Fruit fly (Drosophila melanogaster) whole organism, embryonic: Measurements from ENCODE around the gene CG7550.
A peak's percentile ranks its signal among the peaks of the same experiment; 100 is the strongest.

Experiments
- Asciz ChIP-seq: fragments of 200-800 bp; sonication (Bioruptor generic); optimal IDR thresholded peaks from 2 replicates; lab custom pipeline; 2017; ENCODE audit warnings: missing biosample characterization, mild to moderate bottlenecking, missing genetic modification characterization, missing genetic modification reagents
- Atf-2 ChIP-seq: fragments of 200-800 bp; sonication (Bioruptor generic); optimal IDR thresholded peaks from 2 replicates; lab custom pipeline; 2016; ENCODE audit warnings: missing biosample characterization, missing genetic modification characterization
- CG1233 ChIP-seq: fragments of 200-800 bp; sonication (Bioruptor generic); optimal IDR thresholded peaks from 4 replicates; lab custom pipeline; 2018; ENCODE audit warnings: missing biosample characterization, mild to moderate bottlenecking, missing genetic modification characterization
- CG13424 ChIP-seq: fragments of 200-800 bp; sonication (Bioruptor generic); optimal IDR thresholded peaks from 2 replicates; lab custom pipeline; 2019; ENCODE audit warnings: missing biosample characterization, mild to moderate bottlenecking, missing genetic modification characterization, moderate library complexity
- CG14667 ChIP-seq: fragments of 200-800 bp; sonication (Bioruptor generic); IDR thresholded peaks from 2 replicates; pipeline ENCODE4 v1.3.6; 2022; ENCODE audit warnings: missing biosample characterization, missing genetic modification characterization
- CG15601 ChIP-seq: fragments of 200-800 bp; sonication (Bioruptor generic); optimal IDR thresholded peaks from 3 replicates; lab custom pipeline; 2019; ENCODE audit warnings: missing biosample characterization, mild to moderate bottlenecking, missing genetic modification characterization, moderate library complexity
- CG17568 ChIP-seq: fragments of 200-800 bp; sonication (Bioruptor generic); optimal IDR thresholded peaks from 2 replicates; lab custom pipeline; 2018; ENCODE audit warnings: missing biosample characterization, mild to moderate bottlenecking, missing genetic modification characterization, moderate library complexity
- CG18764 ChIP-seq: fragments of 200-800 bp; sonication (Bioruptor generic); optimal IDR thresholded peaks from 3 replicates; lab custom pipeline; 2016; ENCODE audit warnings: missing biosample characterization, missing genetic modification characterization
- CG2678 ChIP-seq: fragments of 200-800 bp; sonication (Bioruptor generic); optimal IDR thresholded peaks from 3 replicates; lab custom pipeline; 2019; ENCODE audit warnings: missing biosample characterization, mild to moderate bottlenecking, missing genetic modification characterization, moderate library complexity
- CG2712 ChIP-seq: fragments of 200-800 bp; optimal IDR thresholded peaks from 3 replicates; lab custom pipeline; 2019; ENCODE audit warnings: missing biosample characterization, mild to moderate bottlenecking, missing genetic modification characterization, moderate library complexity
- CG31441 ChIP-seq: fragments of 200-800 bp; sonication (Bioruptor generic); IDR thresholded peaks from 2 replicates; pipeline ENCODE4 v1.3.6; 2022; ENCODE audit warnings: missing biosample characterization, missing genetic modification characterization
- CG3726 ChIP-seq: fragments of 200-800 bp; sonication (Bioruptor generic); IDR thresholded peaks from 3 replicates; pipeline ENCODE4, ENCODE4 v1.3.6; 2022; ENCODE audit warnings: missing biosample characterization, missing genetic modification characterization
- CG4282 ChIP-seq: fragments of 200-800 bp; sonication (Bioruptor generic); optimal IDR thresholded peaks from 2 replicates; lab custom pipeline; 2016; ENCODE audit warnings: missing biosample characterization, missing genetic modification characterization
- CG6175 ChIP-seq: fragments of 200-800 bp; sonication (Bioruptor generic); IDR thresholded peaks from 3 replicates; pipeline ENCODE4 v1.3.6; 2022; ENCODE audit warnings: missing biosample characterization, missing genetic modification characterization
- CG7357 ChIP-seq: fragments of 200-800 bp; sonication (Bioruptor generic); IDR thresholded peaks from 3 replicates; pipeline ENCODE4 v1.3.6; 2022; ENCODE audit warnings: missing biosample characterization, missing genetic modification characterization
- CG7987 ChIP-seq: fragments of 200-800 bp; sonication (Bioruptor generic); optimal IDR thresholded peaks from 2 replicates; lab custom pipeline; 2018; ENCODE audit warnings: missing biosample characterization, mild to moderate bottlenecking, missing genetic modification characterization, moderate library complexity
- CG8290 ChIP-seq, 3 experiments: fragments of 200-800 bp; sonication (Bioruptor generic); optimal IDR thresholded peaks; 2 replicates each; lab custom pipeline; 2016 to 2019; ENCODE audit warnings: missing biosample characterization in 3 of 3, missing genetic modification characterization in 3 of 3, mild to moderate bottlenecking in 2 of 3, moderate library complexity in 1 of 3
- CoRest ChIP-seq: fragments of 200-800 bp; sonication (Bioruptor generic); optimal IDR thresholded peaks from 3 replicates; lab custom pipeline; 2018; ENCODE audit warnings: missing biosample characterization, mild to moderate bottlenecking, missing genetic modification characterization, moderate library complexity
- Dbx ChIP-seq: fragments of 200-800 bp; sonication (Bioruptor generic); IDR thresholded peaks from 3 replicates; pipeline ENCODE4 v1.3.6; 2022; ENCODE audit warnings: missing biosample characterization, missing genetic modification characterization
- Dfd ChIP-seq, 2 experiments: fragments of >200 bp; optimal IDR thresholded peaks; 2 replicates each; lab custom pipeline; 2017; ENCODE audit warnings: missing biosample characterization in 2 of 2, missing genetic modification characterization in 2 of 2
- Doc3 ChIP-seq: fragments of 200-800 bp; sonication (Bioruptor generic); IDR thresholded peaks from 3 replicates; pipeline ENCODE4 v1.3.6; 2022; ENCODE audit warnings: missing biosample characterization, missing genetic modification characterization; ENCODE audit not compliant: partially characterized antibody
- Dp ChIP-seq: fragments of 200-800 bp; sonication (Bioruptor generic); optimal IDR thresholded peaks from 2 replicates; lab custom pipeline; 2018; ENCODE audit warnings: missing biosample characterization, mild to moderate bottlenecking, missing genetic modification characterization, moderate library complexity
- E2f2 ChIP-seq: fragments of 200-800 bp; sonication (Bioruptor generic); IDR thresholded peaks from 2 replicates; pipeline ENCODE4 v1.3.6; 2022; ENCODE audit warnings: missing biosample characterization, missing genetic modification characterization
- ERR ChIP-seq: fragments of 200-800 bp; sonication (Bioruptor generic); optimal IDR thresholded peaks from 2 replicates; lab custom pipeline; 2016; ENCODE audit warnings: missing biosample characterization, missing genetic modification characterization
- Ets65A ChIP-seq: fragments of 200-800 bp; sonication (Bioruptor generic); peaks from one replicate; lab custom pipeline; 2016; ENCODE audit warnings: missing biosample characterization, missing genetic modification characterization
- Hsf ChIP-seq: fragments of 200-800 bp; sonication (Bioruptor generic); optimal IDR thresholded peaks from 3 replicates; lab custom pipeline; 2016; ENCODE audit warnings: missing biosample characterization, missing genetic modification characterization
- Kr ChIP-seq: fragments of 200-800 bp; sonication (Bioruptor generic); optimal IDR thresholded peaks from 2 replicates; lab custom pipeline; 2017; ENCODE audit warnings: missing biosample characterization, mild to moderate bottlenecking, missing genetic modification characterization
- Myb ChIP-seq: fragments of 200-800 bp; sonication (Bioruptor generic); optimal IDR thresholded peaks from 2 replicates; lab custom pipeline; 2016; ENCODE audit warnings: missing biosample characterization, missing genetic modification characterization
- NC2α ChIP-seq: fragments of 200-800 bp; sonication (Bioruptor generic); optimal IDR thresholded peaks from 2 replicates; lab custom pipeline; 2016; ENCODE audit warnings: missing biosample characterization, missing genetic modification characterization
- Nf-YA ChIP-seq: fragments of 200-800 bp; sonication (Bioruptor generic); IDR thresholded peaks from 2 replicates; pipeline ENCODE4 v1.3.6; 2022; ENCODE audit warnings: missing biosample characterization, missing genetic modification characterization
- Pdp1 ChIP-seq, 2 experiments: fragments of 200-800 bp; sonication (Bioruptor generic); optimal IDR thresholded peaks; 3 replicates each; lab custom pipeline; 2016; ENCODE audit warnings: missing biosample characterization in 2 of 2, missing genetic modification characterization in 2 of 2, mild to moderate bottlenecking in 1 of 2, moderate library complexity in 1 of 2
- Xrp1 ChIP-seq: fragments of 200-800 bp; sonication (Bioruptor generic); IDR thresholded peaks from 2 replicates; pipeline ENCODE4 v1.3.6; 2022; ENCODE audit warnings: missing biosample characterization, missing genetic modification characterization
- abd-A ChIP-seq: fragments of 200-800 bp; sonication (Bioruptor generic); optimal IDR thresholded peaks from 3 replicates; lab custom pipeline; 2019; ENCODE audit warnings: missing biosample characterization, mild to moderate bottlenecking, missing genetic modification characterization, moderate library complexity
- cad ChIP-seq: fragments of >200 bp; optimal IDR thresholded peaks from 2 replicates; lab custom pipeline; 2017; ENCODE audit warnings: missing biosample characterization, missing genetic modification characterization
- dati ChIP-seq: fragments of 200-800 bp; sonication (Bioruptor generic); IDR thresholded peaks from 2 replicates; pipeline ENCODE4 v1.3.6; 2022; ENCODE audit warnings: missing biosample characterization, missing genetic modification characterization
- dimm ChIP-seq: fragments of 200-800 bp; sonication (Bioruptor generic); IDR thresholded peaks from 2 replicates; pipeline ENCODE4 v1.3.6; 2022; ENCODE audit warnings: missing biosample characterization, missing genetic modification characterization
- emc ChIP-seq: fragments of 200-800 bp; sonication (Bioruptor generic); optimal IDR thresholded peaks from 2 replicates; lab custom pipeline; 2016; ENCODE audit warnings: missing biosample characterization, missing genetic modification characterization
- eve ChIP-seq, 2 experiments: fragments of >200 bp; optimal IDR thresholded peaks; 2 replicates each; lab custom pipeline; 2017; ENCODE audit warnings: missing biosample characterization in 2 of 2, missing genetic modification characterization in 2 of 2
- grau ChIP-seq: fragments of 200-800 bp; optimal IDR thresholded peaks from 3 replicates; lab custom pipeline; 2019; ENCODE audit warnings: missing biosample characterization, mild to moderate bottlenecking, missing genetic modification characterization, moderate library complexity
- h ChIP-seq: fragments of >200 bp; optimal IDR thresholded peaks from 2 replicates; lab custom pipeline; 2017
- ind ChIP-seq: fragments of 200-800 bp; sonication (Bioruptor generic); optimal IDR thresholded peaks from 3 replicates; lab custom pipeline; 2016; ENCODE audit warnings: missing biosample characterization, missing genetic modification characterization
- knrl ChIP-seq: fragments of 200-800 bp; sonication (Bioruptor generic); IDR thresholded peaks from 3 replicates; pipeline ENCODE4 v1.3.6; 2022; ENCODE audit warnings: missing biosample characterization, missing genetic modification characterization; ENCODE audit not compliant: partially characterized antibody
- lilli ChIP-seq: fragments of 200-800 bp; sonication (Bioruptor generic); optimal IDR thresholded peaks from 3 replicates; lab custom pipeline; 2016; ENCODE audit warnings: missing biosample characterization, missing genetic modification characterization
- lov ChIP-seq, 2 experiments: fragments of 200-800 bp in 1 of 2; fragments of >200 bp in 1 of 2; sonication (Bioruptor generic) in 1 of 2; IDR thresholded peaks in 1 of 2; optimal IDR thresholded peaks in 1 of 2; 2 replicates in 1 of 2; 3 replicates in 1 of 2; pipeline versions ENCODE4 v1.3.6 to Lab custom; 2017 to 2022; ENCODE audit warnings: missing biosample characterization in 1 of 2, missing genetic modification characterization in 1 of 2
- pb ChIP-seq: fragments of 200-800 bp; sonication (Bioruptor generic); optimal IDR thresholded peaks from 3 replicates; lab custom pipeline; 2016; ENCODE audit warnings: missing biosample characterization, missing genetic modification characterization
- phol ChIP-seq: fragments of 200-800 bp; sonication (Bioruptor generic); optimal IDR thresholded peaks from 3 replicates; lab custom pipeline; 2018; ENCODE audit warnings: missing biosample characterization, mild to moderate bottlenecking, missing genetic modification characterization, moderate library complexity
- pum ChIP-seq: fragments of 200-800 bp; sonication (Bioruptor generic); optimal IDR thresholded peaks from 2 replicates; lab custom pipeline; 2016; ENCODE audit warnings: missing biosample characterization, missing genetic modification characterization
- ro ChIP-seq: fragments of 200-800 bp; sonication (Bioruptor generic); IDR thresholded peaks from 2 replicates; pipeline ENCODE4 v1.3.6; 2022; ENCODE audit warnings: missing biosample characterization, missing genetic modification characterization
- schlank ChIP-seq: fragments of 200-800 bp; sonication (Bioruptor generic); optimal IDR thresholded peaks from 2 replicates; lab custom pipeline; 2018; ENCODE audit warnings: missing biosample characterization, mild to moderate bottlenecking, missing genetic modification characterization
- sr ChIP-seq: fragments of 200-800 bp; sonication (Bioruptor generic); IDR thresholded peaks from 3 replicates; pipeline ENCODE4 v1.3.6; 2022; ENCODE audit warnings: missing biosample characterization, missing genetic modification characterization
- tx ChIP-seq: fragments of 200-800 bp; sonication (Bioruptor generic); optimal IDR thresholded peaks from 2 replicates; lab custom pipeline; 2016; ENCODE audit warnings: missing biosample characterization, missing genetic modification characterization

Gene CG7550

DNA sequence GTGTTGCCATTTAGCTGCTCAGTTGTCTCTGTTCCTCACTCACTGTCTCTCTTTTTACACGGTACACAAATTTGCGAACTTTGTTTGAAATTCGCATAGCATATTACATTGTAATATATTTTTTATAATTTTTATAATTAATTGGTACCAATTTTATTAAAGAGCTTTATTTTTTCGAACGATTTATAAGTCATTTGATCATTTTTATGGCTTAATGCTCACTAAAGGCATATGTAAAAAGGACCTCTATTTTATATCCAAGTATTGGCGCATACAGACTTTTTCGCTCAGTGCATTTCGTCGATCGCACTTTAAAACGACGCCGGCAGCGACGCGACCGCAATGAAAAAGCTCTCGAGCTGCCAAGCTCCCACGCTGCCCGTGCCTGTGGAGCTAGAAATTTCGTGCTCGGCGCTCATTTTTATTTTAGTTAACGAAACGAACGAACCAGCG, 28.2 kb downstream of the CG7550 start (continued):
- peak; percentile 84 for TF ChIP-seq Asciz (GFP tag; lab: Kevin White, UChicago)
- no peak for TF ChIP-seq Kr
- peak; percentile 88 for TF ChIP-seq CG14667 (GFP tag; lab: Robert Waterston, UW)
- no peak for TF ChIP-seq eve (GFP tag; optimal IDR thresholded peaks at IDR 0.05; lab: Kevin White, UChicago)
- peak; percentile 98 for TF ChIP-seq CoRest (tag; lab: Kevin White, UChicago)
- peak; percentile 86 for TF ChIP-seq Nf-YA (GFP tag; lab: Robert Waterston, UW)
- peak; percentile 96 for TF ChIP-seq Ets65A (GFP tag; lab: Kevin White, UChicago)
- peak; percentile 72 for TF ChIP-seq tx (GFP tag; lab: Kevin White, UChicago)
- peak; percentile 61 for TF ChIP-seq CG8290 (GFP tag; optimal IDR thresholded peaks at IDR 0.05; lab: Kevin White, UChicago)
- peak in 1 of 2 experiments; percentile 74 for TF ChIP-seq CG8290 (tag; optimal IDR thresholded peaks at IDR 0.05; lab: Kevin White, UChicago)
- TF ChIP-seq dati (GFP tag; lab: Robert Waterston, UW): no peak
- peak; percentile 81 for TF ChIP-seq CG7987
- TF ChIP-seq lilli (GFP tag; lab: Kevin White, UChicago): peak; percentile 96
- peak; percentile 92 for TF ChIP-seq CG6175 (GFP tag; lab: Robert Waterston, UW)
- TF ChIP-seq pb (GFP tag; lab: Kevin White, UChicago): peak; percentile 60
- no peak for TF ChIP-seq lov (optimal IDR thresholded peaks at IDR 0.05; lab: Kevin White, UChicago)
- peak; percentile 60; the same call in 1 of the 3 replicates for TF ChIP-seq lov (GFP tag; IDR thresholded peaks at IDR 0.05; lab: Robert Waterston, UW)
- TF ChIP-seq abd-A (tag; lab: Kevin White, UChicago): peak; percentile 56
- peak; percentile 76 for TF ChIP-seq CG18764
- peak; percentile 97 for TF ChIP-seq grau (tag; lab: Kevin White, UChicago)
- TF ChIP-seq sr: peak; percentile 59; the same call in 1 of the 3 replicates
- peak; percentile 78 to 88 for TF ChIP-seq Pdp1 (GFP tag; optimal IDR thresholded peaks at IDR 0.05; lab: Kevin White, UChicago)
- TF ChIP-seq h (lab: Kevin White, UChicago): no peak
- TF ChIP-seq CG3726 (GFP tag; lab: Robert Waterston, UW): peak; percentile 85; the same call in 2 of the 3 replicates
- TF ChIP-seq CG17568 (GFP tag; lab: Kevin White, UChicago): peak; percentile 89
- TF ChIP-seq phol: peak; percentile 85
- TF ChIP-seq emc (GFP tag; lab: Kevin White, UChicago): peak; percentile 72
- TF ChIP-seq CG7357 (GFP tag; lab: Robert Waterston, UW): peak; percentile 90
- TF ChIP-seq Myb (GFP tag; lab: Kevin White, UChicago): peak; percentile 64
- TF ChIP-seq CG1233: peak; percentile 90
- peak; percentile 59 for TF ChIP-seq Atf-2 (GFP tag; lab: Kevin White, UChicago)
- peak; percentile 75 for TF ChIP-seq ERR
- peak; percentile 98 for TF ChIP-seq Dbx
- TF ChIP-seq schlank (tag; lab: Kevin White, UChicago): peak; percentile 90
- TF ChIP-seq CG4282 (GFP tag; lab: Kevin White, UChicago): peak; percentile 66
- TF ChIP-seq Dp (GFP tag; lab: Kevin White, UChicago): peak; percentile 14
- TF ChIP-seq knrl: no peak
- no peak for TF ChIP-seq NC2α (GFP tag; lab: Kevin White, UChicago)
- TF ChIP-seq E2f2: peak; percentile 79
- TF ChIP-seq cad (GFP tag; lab: Kevin White, UChicago): no peak
- TF ChIP-seq CG2712 (tag; lab: Kevin White, UChicago): peak; percentile 91
- no peak for TF ChIP-seq Doc3 (GFP tag; lab: Robert Waterston, UW)
- no peak for TF ChIP-seq Dfd (GFP tag; optimal IDR thresholded peaks at IDR 0.05; lab: Kevin White, UChicago)
- peak; percentile 96 for TF ChIP-seq ind
- TF ChIP-seq CG31441 (GFP tag; lab: Robert Waterston, UW): peak; percentile 92
- TF ChIP-seq Xrp1 (GFP tag; lab: Robert Waterston, UW): peak; percentile 87
- peak; percentile 63 for TF ChIP-seq CG15601 (tag; lab: Kevin White, UChicago)
- TF ChIP-seq ro (GFP tag; lab: Robert Waterston, UW): peak; percentile 77
- TF ChIP-seq CG2678 (tag; lab: Kevin White, UChicago): peak; percentile 96
- peak; percentile 79 for TF ChIP-seq Hsf (GFP tag; lab: Kevin White, UChicago)
- peak; percentile 95 for TF ChIP-seq CG13424 (tag; lab: Kevin White, UChicago)
- peak; percentile 65 for TF ChIP-seq dimm (GFP tag; lab: Robert Waterston, UW)
- peak; percentile 72 for TF ChIP-seq pum (GFP tag; lab: Kevin White, UChicago)
